Worm (Caenorhabditis elegans) whole organism, young adult: ENCODE measurements around the gene Y116A8C.468.
"Not testable (repeated sequence)": the region's sequence is repeated elsewhere in the genome, so short reads cannot be mapped to it uniquely, and the experiment has no call there.

ENCODE experiments used
- B0019.2 ChIP-seq: fragments of 200-800 bp; sonication (Bioruptor generic); conservative IDR thresholded peaks from 2 replicates; pipeline ENCODE4 v1.3.6; 2022; ENCODE audit warnings: missing genetic modification reagents, missing genetic modification characterization, missing compliant biosample characterization
- C06A6.2 ChIP-seq: fragments of 200-800 bp; sonication (Bioruptor generic); conservative IDR thresholded peaks from 2 replicates; pipeline ENCODE4 v1.3.6; 2022; ENCODE audit warnings: missing genetic modification characterization, missing compliant biosample characterization
- D2030.7 ChIP-seq: fragments of 200-800 bp; sonication (Bioruptor generic); IDR thresholded peaks from 2 replicates; pipeline ENCODE4 v1.3.6; 2022; ENCODE audit warnings: missing genetic modification reagents, missing genetic modification characterization, missing compliant biosample characterization
- F33H1.4 ChIP-seq: fragments of 200-800 bp; sonication (Bioruptor generic); IDR thresholded peaks from 2 replicates; pipeline ENCODE4 v1.3.6; 2022; ENCODE audit warnings: missing genetic modification reagents, missing genetic modification characterization, missing compliant biosample characterization
- F49E8.2 ChIP-seq: sonication (generic microtip); optimal IDR thresholded peaks from 3 replicates; lab custom pipeline; 2017; ENCODE audit warnings: missing genetic modification characterization, mild to moderate bottlenecking, missing compliant biosample characterization, antibody characterized with exemption, moderate library complexity; ENCODE audit not compliant: insufficient read depth
- K12H6.12 ChIP-seq: fragments of 200-800 bp; sonication (Bioruptor generic); optimal IDR thresholded peaks from 2 replicates; lab custom pipeline; 2018; ENCODE audit warnings: mild to moderate bottlenecking, missing genetic modification characterization, missing compliant biosample characterization
- attf-6 ChIP-seq: fragments of 200-800 bp; sonication (Bioruptor generic); IDR thresholded peaks from 2 replicates; pipeline ENCODE4 v1.3.6; 2022; ENCODE audit warnings: missing genetic modification reagents, missing genetic modification characterization, missing compliant biosample characterization
- dpff-1 ChIP-seq: sonication (generic microtip); optimal IDR thresholded peaks from 2 replicates; lab custom pipeline; 2017; ENCODE audit warnings: mild to moderate bottlenecking, missing genetic modification characterization, missing compliant biosample characterization
- dpl-1 ChIP-seq: fragments of 150-350 bp; optimal IDR thresholded peaks from 2 replicates; lab custom pipeline; 2014; ENCODE audit warnings: missing biosample characterization, missing genetic modification reagents, missing genetic modification characterization
- efl-1 ChIP-seq: fragments of 150-350 bp; optimal IDR thresholded peaks from 2 replicates; lab custom pipeline; 2014; ENCODE audit warnings: missing biosample characterization, missing genetic modification reagents, missing genetic modification characterization
- egl-44 ChIP-seq: fragments of 200-800 bp; sonication (Bioruptor generic); IDR thresholded peaks from 2 replicates; pipeline ENCODE4 v1.3.6; 2022; ENCODE audit warnings: missing genetic modification reagents, missing genetic modification characterization, missing compliant biosample characterization
- gei-17 ChIP-seq: fragments of 200-800 bp; sonication (Bioruptor generic); optimal IDR thresholded peaks from 2 replicates; lab custom pipeline; 2018; ENCODE audit warnings: mild to moderate bottlenecking, missing genetic modification characterization, missing compliant biosample characterization
- him-1 ChIP-seq: sonication (generic microtip); optimal IDR thresholded peaks from 2 replicates; lab custom pipeline; 2016; ENCODE audit warnings: missing genotype, missing genetic modification reagents, missing genetic modification characterization, missing compliant biosample characterization
- hlh-12 ChIP-seq: sonication (generic microtip); optimal IDR thresholded peaks from 2 replicates; lab custom pipeline; 2016; ENCODE audit warnings: missing genetic modification characterization, missing compliant biosample characterization
- hlh-26 ChIP-seq: fragments of 200-800 bp; sonication (Bioruptor generic); conservative IDR thresholded peaks from 2 replicates; pipeline ENCODE4 v1.3.6; 2022; ENCODE audit warnings: missing genetic modification reagents, missing genetic modification characterization, missing compliant biosample characterization
- hsf-1 ChIP-seq: fragments of 200-800 bp; sonication (Bioruptor generic); IDR thresholded peaks from 2 replicates; pipeline ENCODE4 v1.3.6; 2022; ENCODE audit warnings: missing genetic modification reagents, missing genetic modification characterization, missing compliant biosample characterization
- lag-1 ChIP-seq: fragments of 200-800 bp; sonication (Bioruptor generic); IDR thresholded peaks from 2 replicates; pipeline ENCODE4 v1.3.6; 2022; ENCODE audit warnings: missing genetic modification reagents, missing genetic modification characterization, missing compliant biosample characterization
- lir-1 ChIP-seq: fragments of 200-800 bp; sonication (Bioruptor generic); conservative IDR thresholded peaks from 2 replicates; pipeline ENCODE4 v1.3.6; 2022; ENCODE audit warnings: missing genetic modification reagents, missing genetic modification characterization, missing compliant biosample characterization
- madf-8 ChIP-seq: fragments of 200-800 bp; sonication (Bioruptor generic); conservative IDR thresholded peaks from 2 replicates; pipeline ENCODE4 v1.3.6; 2022; ENCODE audit warnings: missing genetic modification reagents, missing genetic modification characterization, missing compliant biosample characterization
- mcd-1 ChIP-seq: fragments of 200-800 bp; sonication (Bioruptor generic); IDR thresholded peaks from 2 replicates; pipeline ENCODE4 v1.3.6; 2022; ENCODE audit warnings: missing genetic modification reagents, missing genetic modification characterization, missing compliant biosample characterization
- mxl-1 ChIP-seq: sonication (generic microtip); optimal IDR thresholded peaks from 2 replicates; lab custom pipeline; 2016; ENCODE audit warnings: missing genetic modification characterization, missing compliant biosample characterization
- pha-4 ChIP-seq: fragments of 150-350 bp; sonication (generic microtip); optimal IDR thresholded peaks from 2 replicates; lab custom pipeline; 2014; ENCODE audit warnings: missing biosample characterization, missing genetic modification reagents, missing genetic modification characterization
- rec-8 ChIP-seq, 2 experiments: sonication (generic microtip); optimal IDR thresholded peaks; 2 replicates each; lab custom pipeline; 2016; ENCODE audit warnings: mild to moderate bottlenecking in 2 of 2, missing genetic modification characterization in 2 of 2, missing genetic modification reagents in 2 of 2, missing genotype in 2 of 2, missing biosample characterization in 1 of 2, missing compliant biosample characterization in 1 of 2, moderate library complexity in 1 of 2
- snpc-1.3 ChIP-seq: sonication (generic microtip); optimal IDR thresholded peaks from 2 replicates; lab custom pipeline; 2017; ENCODE audit warnings: missing genetic modification characterization, mild to moderate bottlenecking, missing compliant biosample characterization, antibody characterized with exemption, moderate library complexity, missing genotype, missing genetic modification reagents; ENCODE audit not compliant: insufficient read depth
- snpc-3.4 ChIP-seq: sonication (generic microtip); optimal IDR thresholded peaks from 2 replicates; lab custom pipeline; 2017; ENCODE audit warnings: missing genetic modification characterization, mild to moderate bottlenecking, missing compliant biosample characterization, antibody characterized with exemption, moderate library complexity, missing genotype, missing genetic modification reagents
- snpc-4 ChIP-seq, 5 experiments: fragments of 150-350 bp in 1 of 5; sonication (generic microtip) in 4 of 5; optimal IDR thresholded peaks; 2 replicates each; lab custom pipeline; 2014 to 2018; ENCODE audit warnings: missing genetic modification characterization in 5 of 5, missing biosample characterization in 3 of 5, antibody characterized with exemption in 2 of 5, mild to moderate bottlenecking in 2 of 5, missing compliant biosample characterization in 2 of 5, missing genotype in 2 of 5, moderate library complexity in 2 of 5, missing genetic modification reagents in 1 of 5
- somi-1 ChIP-seq: fragments of 200-800 bp; sonication (Bioruptor generic); optimal IDR thresholded peaks from 2 replicates; lab custom pipeline; 2018; ENCODE audit warnings: mild to moderate bottlenecking, missing genetic modification characterization, missing compliant biosample characterization
- tlf-1 ChIP-seq: fragments of 200-800 bp; sonication (Bioruptor generic); optimal IDR thresholded peaks from 2 replicates; lab custom pipeline; 2018; ENCODE audit warnings: mild to moderate bottlenecking, missing genetic modification characterization, missing compliant biosample characterization
- ztf-25 ChIP-seq: fragments of 200-800 bp; sonication (Bioruptor generic); IDR thresholded peaks from 2 replicates; pipeline ENCODE4 v1.3.6; 2022; ENCODE audit warnings: missing genetic modification reagents, missing genetic modification characterization, missing compliant biosample characterization

Y116A8C.468 gene

DNA sequence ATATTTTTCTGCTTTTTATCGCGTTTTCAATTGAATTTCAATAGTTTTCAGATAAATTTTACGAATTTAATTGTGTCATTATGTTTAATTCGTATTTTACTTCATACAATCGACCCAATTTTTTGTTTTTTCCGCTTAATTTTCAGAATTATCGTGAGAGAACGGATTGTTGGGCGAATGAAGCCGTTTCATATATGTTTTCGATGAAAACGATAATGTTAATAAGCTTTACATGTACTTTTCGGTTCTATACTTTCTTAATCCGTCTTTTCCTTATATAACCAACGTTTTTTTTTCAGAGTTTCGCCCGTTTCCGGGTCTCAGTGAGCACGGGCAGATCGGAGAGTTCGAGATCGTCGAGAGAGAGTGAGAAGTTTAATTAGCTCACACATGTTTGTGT, 22.9 kb upstream of the Y116A8C.468 start, which contains the start of gene T06A10.2:
TSS of gene T06A10.2 (plus strand) at position 301 of the 400 bp plus-strand sequence.
- not testable (repeated sequence) for TF ChIP-seq somi-1 (GFP tag; lab: Kevin White, UChicago); dpl-1 (GFP tag; lab: Kevin White, UChicago); lir-1 (GFP tag; lab: Robert Waterston, UW)

DNA sequence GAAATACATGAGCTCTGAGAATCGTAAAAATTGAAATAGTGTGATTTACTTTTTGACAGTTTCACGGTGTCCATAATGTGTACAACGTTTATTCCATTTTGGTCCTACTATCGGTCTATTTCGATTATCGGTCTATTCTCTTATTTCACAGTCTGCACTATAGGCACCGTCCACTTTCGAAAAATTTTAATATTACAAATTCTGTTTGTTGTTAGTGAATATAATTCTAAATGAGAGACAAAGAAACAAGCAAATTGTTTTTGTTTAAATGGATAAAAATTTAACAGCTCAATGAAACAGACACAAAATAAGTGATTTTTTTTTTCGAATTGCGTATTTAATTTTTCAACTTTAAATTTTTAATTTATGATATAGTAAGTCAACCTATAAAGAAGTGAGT, 20.0 kb upstream of the Y116A8C.468 start:
- TF ChIP-seq lag-1 (no peak), efl-1 (no peak), him-1 (tag; lab: Kevin White, UChicago) (no peak), F33H1.4 (GFP tag; lab: Robert Waterston, UW) (no peak), hlh-12 (no peak), snpc-1.3 (tag; lab: Kevin White, UChicago) (no peak), C06A6.2 (GFP tag; lab: Robert Waterston, UW) (no peak), ztf-25 (no peak), dpff-1 (tag; lab: Kevin White, UChicago) (no peak), B0019.2 (no peak), pha-4 (tag; lab: Kevin White, UChicago) (no peak), tlf-1 (GFP tag; lab: Kevin White, UChicago) (no peak), egl-44 (GFP tag; lab: Robert Waterston, UW) (no peak), F49E8.2 (no peak)

DNA sequence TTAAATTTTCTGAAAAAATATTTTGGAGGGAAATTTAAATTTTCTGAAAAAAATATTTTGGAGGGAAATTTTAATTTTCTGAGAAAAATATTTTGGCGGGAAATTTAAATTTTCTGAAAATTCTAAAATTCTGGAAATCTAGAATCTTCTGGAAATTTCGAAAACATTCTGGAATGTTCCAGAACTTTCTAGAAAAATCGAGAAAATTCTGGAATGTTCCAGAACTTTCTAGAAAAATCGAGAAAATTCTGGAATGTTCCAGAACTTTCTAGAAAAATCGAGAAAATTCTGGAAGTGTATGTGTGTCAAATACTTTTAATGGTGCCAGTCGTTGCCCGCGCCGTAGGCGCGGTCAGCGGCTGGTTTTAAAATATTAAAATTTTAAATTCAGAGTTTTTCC, 7.3 kb upstream of the Y116A8C.468 start:
- peak; percentile 93 for TF ChIP-seq hsf-1 (GFP tag; lab: Robert Waterston, UW)

DNA sequence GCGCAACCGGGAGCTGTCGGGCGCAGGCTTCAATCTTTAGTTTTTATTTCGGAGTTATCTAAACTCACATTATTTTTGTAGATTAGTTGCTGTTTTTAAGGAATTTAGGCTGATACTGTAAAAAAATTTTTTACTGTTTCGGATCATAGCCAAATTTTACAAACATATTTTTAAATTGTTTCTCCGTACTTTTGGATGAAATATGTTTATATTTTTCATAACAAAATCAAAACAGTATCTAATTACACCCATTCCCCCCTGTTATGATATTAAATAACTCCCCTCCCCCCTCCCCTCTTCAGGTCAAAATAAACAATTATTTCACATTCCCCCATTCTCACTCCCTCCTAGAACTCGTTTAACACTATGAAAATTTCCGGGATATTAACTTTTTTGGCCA, 2.4 kb upstream of the Y116A8C.468 start, which contains the start of gene Y116A8C.3:
TSS of gene Y116A8C.3 (plus strand) at position 301 of the 400 bp plus-strand sequence.
- TF ChIP-seq lag-1 (no peak), snpc-4 (GFP tag; optimal IDR thresholded peaks at IDR 0.05; lab: Kevin White, UChicago) (no peak), snpc-4 (tag; optimal IDR thresholded peaks at IDR 0.05; lab: Kevin White, UChicago) (peak in 1 of 4 experiments; percentile 44)

DNA sequence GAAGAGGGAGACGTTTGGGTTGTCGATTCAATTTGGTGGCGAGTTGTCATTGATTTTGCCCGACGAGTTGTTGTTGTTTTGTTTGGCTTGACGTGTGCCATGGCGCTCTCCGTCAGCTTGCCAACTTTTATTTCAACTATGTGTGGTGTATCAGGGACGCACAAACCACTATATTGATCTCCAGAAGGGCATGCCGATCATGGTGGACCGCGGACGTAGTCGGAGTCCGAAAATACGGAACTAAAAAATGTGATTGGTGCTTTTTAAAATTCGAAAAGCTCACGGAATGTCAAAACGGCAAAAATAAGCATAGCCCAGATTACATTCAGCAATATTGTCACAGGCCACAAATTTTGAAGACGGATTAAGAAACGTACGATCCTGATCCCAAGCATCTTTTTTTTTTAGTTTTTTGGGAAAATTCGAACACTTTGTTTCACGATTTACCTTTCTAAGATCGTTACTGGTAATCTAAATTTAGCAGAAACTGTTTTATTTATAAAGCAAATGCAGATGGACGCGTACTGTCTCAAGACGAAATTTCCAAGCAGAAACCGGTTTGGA, 1.1 kb downstream of the Y116A8C.468 start, which contains the start of the genes Y116A8C.470 and Y116A8C.463:
TSS of gene Y116A8C.470 (minus strand) at position 101 of the 564 bp plus-strand sequence.
TSS of gene Y116A8C.463 (plus strand) at position 514 of the 564 bp plus-strand sequence.
- TF ChIP-seq mcd-1, result no peak
- no peak for TF ChIP-seq rec-8 (tag; optimal IDR thresholded peaks at IDR 0.05; lab: Kevin White, UChicago)

DNA sequence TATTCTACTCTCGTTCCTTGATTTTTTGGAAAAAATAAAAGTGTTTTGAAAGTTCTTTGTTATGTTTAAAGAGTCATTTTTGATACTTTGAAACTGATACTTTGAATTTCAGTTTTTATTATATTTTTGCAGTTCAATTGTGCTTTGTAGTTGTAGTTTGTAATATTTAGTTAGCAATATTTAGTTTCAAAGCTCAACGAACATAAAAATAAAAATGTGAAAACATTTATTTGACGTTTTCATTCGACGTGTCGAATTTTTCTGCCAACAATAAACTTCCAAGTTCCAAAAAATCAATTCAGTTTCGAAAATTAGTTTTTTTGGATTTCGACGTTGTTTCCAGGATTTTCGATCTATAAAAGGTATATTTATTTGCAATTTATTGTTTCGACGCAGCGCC, 1.9 kb downstream of the Y116A8C.468 start, which contains the start of gene nep-23:
TSS of gene nep-23 (plus strand) at position 301 of the 400 bp plus-strand sequence.
- TF ChIP-seq D2030.7 (GFP tag; lab: Robert Waterston, UW) (no peak), snpc-3.4 (tag; lab: Kevin White, UChicago) (no peak), snpc-4 (GFP tag; optimal IDR thresholded peaks at IDR 0.05; lab: Kevin White, UChicago) (no peak), snpc-4 (tag; optimal IDR thresholded peaks at IDR 0.05; lab: Kevin White, UChicago) (no peak), hlh-26 (no peak), mxl-1 (no peak), madf-8 (GFP tag; lab: Robert Waterston, UW) (no peak), gei-17 (GFP tag; lab: Kevin White, UChicago) (no peak), lag-1 (no peak), K12H6.12 (tag; lab: Kevin White, UChicago) (no peak), attf-6 (no peak)
- TF ChIP-seq, all 124 proteins: peak for 0
